Fruit fly (Drosophila melanogaster) whole organism, embryonic: ENCODE measurements around the gene Sfxn2.
A peak's percentile ranks its signal among the peaks of the same experiment; 100 is the strongest.

ENCODE experiments used
- B-H1 ChIP-seq: fragments of 200-800 bp; sonication (Bioruptor generic); IDR thresholded peaks from 3 replicates; pipeline ENCODE4 v1.3.6; 2022; ENCODE audit warnings: missing biosample characterization, missing genetic modification characterization
- BtbVII ChIP-seq: fragments of 200-800 bp; sonication (Bioruptor generic); optimal IDR thresholded peaks from 3 replicates; lab custom pipeline; 2017; ENCODE audit warnings: missing biosample characterization, mild to moderate bottlenecking, missing genetic modification characterization
- CG11504 ChIP-seq: fragments of 200-800 bp; sonication (Bioruptor generic); optimal IDR thresholded peaks from 3 replicates; lab custom pipeline; 2019; ENCODE audit warnings: missing biosample characterization, mild to moderate bottlenecking, missing genetic modification characterization, moderate library complexity
- CG11695 ChIP-seq: fragments of 200-800 bp; sonication (Bioruptor generic); IDR thresholded peaks from 3 replicates; pipeline ENCODE4 v1.3.6; 2022; ENCODE audit warnings: missing biosample characterization, missing genetic modification characterization
- CG12155 ChIP-seq: fragments of 200-800 bp; sonication (Bioruptor generic); optimal IDR thresholded peaks from 3 replicates; lab custom pipeline; 2016; ENCODE audit warnings: missing biosample characterization, missing genetic modification characterization
- CG12744 ChIP-seq: fragments of 200-800 bp; sonication (Bioruptor generic); optimal IDR thresholded peaks from 2 replicates; lab custom pipeline; 2016; ENCODE audit warnings: missing biosample characterization, missing genetic modification characterization
- CG13424 ChIP-seq: fragments of 200-800 bp; sonication (Bioruptor generic); optimal IDR thresholded peaks from 2 replicates; lab custom pipeline; 2019; ENCODE audit warnings: missing biosample characterization, mild to moderate bottlenecking, missing genetic modification characterization, moderate library complexity
- CG13894 ChIP-seq: fragments of 200-800 bp; sonication (Bioruptor generic); optimal IDR thresholded peaks from 3 replicates; lab custom pipeline; 2018; ENCODE audit warnings: missing biosample characterization, mild to moderate bottlenecking, missing genetic modification characterization, moderate library complexity
- CG15073 ChIP-seq: fragments of 200-800 bp; sonication (Bioruptor generic); optimal IDR thresholded peaks from 2 replicates; lab custom pipeline; 2016; ENCODE audit warnings: missing biosample characterization, missing genetic modification characterization
- CG18599 ChIP-seq: fragments of 200-800 bp; sonication (Bioruptor generic); optimal IDR thresholded peaks from 3 replicates; lab custom pipeline; 2017; ENCODE audit warnings: missing biosample characterization, missing genetic modification characterization, mild to moderate bottlenecking, moderate library complexity, missing genetic modification reagents
- CG18619 ChIP-seq: fragments of 200-800 bp; sonication (Bioruptor generic); optimal IDR thresholded peaks from 3 replicates; lab custom pipeline; 2017; ENCODE audit warnings: missing biosample characterization, mild to moderate bottlenecking, missing genetic modification characterization
- CG31365 ChIP-seq: fragments of 200-800 bp; sonication (Bioruptor generic); optimal IDR thresholded peaks from 2 replicates; lab custom pipeline; 2018; ENCODE audit warnings: missing biosample characterization, mild to moderate bottlenecking, missing genetic modification characterization
- CG31441 ChIP-seq: fragments of 200-800 bp; sonication (Bioruptor generic); IDR thresholded peaks from 2 replicates; pipeline ENCODE4 v1.3.6; 2022; ENCODE audit warnings: missing biosample characterization, missing genetic modification characterization
- CG34422 ChIP-seq: fragments of 200-800 bp; sonication (Bioruptor generic); IDR thresholded peaks from 3 replicates; pipeline ENCODE4 v1.3.6; 2022; ENCODE audit warnings: missing biosample characterization, missing genetic modification characterization
- CG3838 ChIP-seq: fragments of 200-800 bp; sonication (Bioruptor generic); optimal IDR thresholded peaks from 3 replicates; lab custom pipeline; 2016; ENCODE audit warnings: missing biosample characterization, missing genetic modification characterization
- CG4404 ChIP-seq: fragments of 200-800 bp; sonication (Bioruptor generic); IDR thresholded peaks from 2 replicates; pipeline ENCODE4 v1.3.6; 2022; ENCODE audit warnings: missing biosample characterization, missing genetic modification characterization
- CG4617 ChIP-seq: fragments of 200-800 bp; sonication (Bioruptor generic); optimal IDR thresholded peaks from 3 replicates; lab custom pipeline; 2016; ENCODE audit warnings: missing biosample characterization, missing genetic modification characterization, borderline replicate concordance
- CG4854 ChIP-seq: fragments of 200-800 bp; sonication (Bioruptor generic); optimal IDR thresholded peaks from 2 replicates; lab custom pipeline; 2016; ENCODE audit warnings: missing biosample characterization, missing genetic modification characterization, inconsistent platforms
- CG6854 ChIP-seq: fragments of 200-800 bp; sonication (Bioruptor generic); optimal IDR thresholded peaks from 3 replicates; lab custom pipeline; 2017; ENCODE audit warnings: missing biosample characterization, mild to moderate bottlenecking, missing genetic modification characterization
- CG8290 ChIP-seq, 3 experiments: fragments of 200-800 bp; sonication (Bioruptor generic); optimal IDR thresholded peaks; 2 replicates each; lab custom pipeline; 2016 to 2019; ENCODE audit warnings: missing biosample characterization in 3 of 3, missing genetic modification characterization in 3 of 3, mild to moderate bottlenecking in 2 of 3, moderate library complexity in 1 of 3
- CHES-1-like ChIP-seq: fragments of 200-800 bp; sonication (Bioruptor generic); optimal IDR thresholded peaks from 2 replicates; lab custom pipeline; 2016; ENCODE audit warnings: missing biosample characterization, missing genetic modification characterization
- Chrac-16 ChIP-seq: fragments of 200-800 bp; sonication (Bioruptor generic); optimal IDR thresholded peaks from 3 replicates; lab custom pipeline; 2016; ENCODE audit warnings: missing biosample characterization, missing genetic modification characterization
- Doc3 ChIP-seq: fragments of 200-800 bp; sonication (Bioruptor generic); IDR thresholded peaks from 3 replicates; pipeline ENCODE4 v1.3.6; 2022; ENCODE audit warnings: missing biosample characterization, missing genetic modification characterization; ENCODE audit not compliant: partially characterized antibody
- E2f1 ChIP-seq: fragments of 200-800 bp; sonication (Bioruptor generic); IDR thresholded peaks from 2 replicates; pipeline ENCODE4 v1.3.6; 2022; ENCODE audit warnings: missing biosample characterization, missing genetic modification characterization
- Eip74EF ChIP-seq, 2 experiments: fragments of 200-800 bp in 1 of 2; fragments of >200 bp in 1 of 2; sonication (Bioruptor generic) in 1 of 2; optimal IDR thresholded peaks; 2 replicates each; lab custom pipeline; 2017 to 2019; ENCODE audit warnings: missing biosample characterization in 2 of 2, missing genetic modification characterization in 2 of 2, mild to moderate bottlenecking in 1 of 2, moderate library complexity in 1 of 2
- HLH4C ChIP-seq: fragments of 200-800 bp; sonication (Bioruptor generic); IDR thresholded peaks from 3 replicates; pipeline ENCODE4 v1.3.6; 2022; ENCODE audit warnings: missing biosample characterization, missing genetic modification characterization; ENCODE audit not compliant: partially characterized antibody
- Hand ChIP-seq: fragments of 200-800 bp; sonication (Bioruptor generic); optimal IDR thresholded peaks from 2 replicates; lab custom pipeline; 2017; ENCODE audit warnings: mild to moderate bottlenecking, missing biosample characterization, missing genetic modification reagents, missing genetic modification characterization
- NfI ChIP-seq: fragments of 200-800 bp; sonication (Bioruptor generic); optimal IDR thresholded peaks from 3 replicates; lab custom pipeline; 2018; ENCODE audit warnings: missing biosample characterization, mild to moderate bottlenecking, missing genetic modification characterization, moderate library complexity
- Oaz ChIP-seq: fragments of 200-800 bp; sonication (Bioruptor generic); IDR thresholded peaks from 2 replicates; pipeline ENCODE4 v1.3.6; 2022; ENCODE audit warnings: missing biosample characterization, missing genetic modification characterization
- Ptx1 ChIP-seq: fragments of 200-800 bp; sonication (Bioruptor generic); IDR thresholded peaks from 2 replicates; pipeline ENCODE4 v1.3.6; 2022; ENCODE audit warnings: missing biosample characterization, missing genetic modification characterization
- Rfx ChIP-seq: fragments of 200-800 bp; sonication (Bioruptor generic); IDR thresholded peaks from 2 replicates; pipeline ENCODE4 v1.3.6; 2022; ENCODE audit warnings: missing biosample characterization, missing genetic modification characterization
- Six4 ChIP-seq: fragments of 200-800 bp; sonication (Bioruptor generic); optimal IDR thresholded peaks from 2 replicates; lab custom pipeline; 2016; ENCODE audit warnings: missing biosample characterization, missing genetic modification characterization
- Sox100B ChIP-seq: fragments of 200-800 bp; sonication (Bioruptor generic); optimal IDR thresholded peaks from 3 replicates; lab custom pipeline; 2018; ENCODE audit warnings: missing biosample characterization, mild to moderate bottlenecking, missing genetic modification characterization
- ab ChIP-seq: fragments of 200-800 bp; sonication (Bioruptor generic); optimal IDR thresholded peaks from 2 replicates; lab custom pipeline; 2016; ENCODE audit warnings: missing biosample characterization, missing genetic modification characterization
- az2 ChIP-seq: fragments of 200-800 bp; sonication (Bioruptor generic); optimal IDR thresholded peaks from 3 replicates; lab custom pipeline; 2016; ENCODE audit warnings: missing biosample characterization, missing genetic modification characterization
- cwo ChIP-seq: fragments of 200-800 bp; sonication (Bioruptor generic); optimal IDR thresholded peaks from 3 replicates; lab custom pipeline; 2017; ENCODE audit warnings: missing biosample characterization, missing genetic modification characterization, mild to moderate bottlenecking, moderate library complexity, missing genetic modification reagents
- danr ChIP-seq: fragments of 200-800 bp; sonication (Bioruptor generic); IDR thresholded peaks from 2 replicates; pipeline ENCODE4 v1.3.6; 2022; ENCODE audit warnings: missing biosample characterization, missing genetic modification characterization
- disco-r ChIP-seq: fragments of 200-800 bp; sonication (Bioruptor generic); optimal IDR thresholded peaks from 2 replicates; lab custom pipeline; 2016; ENCODE audit warnings: missing biosample characterization, missing genetic modification characterization
- fd102C ChIP-seq: fragments of 200-800 bp; sonication (Bioruptor generic); optimal IDR thresholded peaks from 2 replicates; lab custom pipeline; 2018; ENCODE audit warnings: missing biosample characterization, mild to moderate bottlenecking, missing genetic modification characterization, moderate library complexity
- gfzf ChIP-seq: fragments of 200-800 bp; sonication (Bioruptor generic); optimal IDR thresholded peaks from 2 replicates; lab custom pipeline; 2016; ENCODE audit warnings: missing biosample characterization, mild to moderate bottlenecking, missing genetic modification characterization, moderate library complexity
- grn ChIP-seq: fragments of 200-800 bp; sonication (Bioruptor generic); optimal IDR thresholded peaks from 3 replicates; lab custom pipeline; 2017; ENCODE audit warnings: missing biosample characterization, missing genetic modification characterization
- gt ChIP-seq: fragments of 200-800 bp; sonication (Bioruptor generic); IDR thresholded peaks from 2 replicates; pipeline ENCODE4 v1.3.6; 2022; ENCODE audit warnings: missing biosample characterization, missing genetic modification characterization
- hkb ChIP-seq, 2 experiments: fragments of 200-800 bp in 1 of 2; fragments of >200 bp in 1 of 2; sonication (Bioruptor generic) in 1 of 2; IDR thresholded peaks in 1 of 2; optimal IDR thresholded peaks in 1 of 2; 2 replicates each; pipeline versions ENCODE4 v1.3.6 to Lab custom; 2017 to 2022; ENCODE audit warnings: missing biosample characterization in 1 of 2, missing genetic modification characterization in 1 of 2
- hth ChIP-seq: fragments of >200 bp; optimal IDR thresholded peaks from 2 replicates; lab custom pipeline; 2017; ENCODE audit warnings: inconsistent platforms
- ind ChIP-seq: fragments of 200-800 bp; sonication (Bioruptor generic); optimal IDR thresholded peaks from 3 replicates; lab custom pipeline; 2016; ENCODE audit warnings: missing biosample characterization, missing genetic modification characterization
- mam ChIP-seq: fragments of 200-800 bp; sonication (Bioruptor generic); optimal IDR thresholded peaks from 3 replicates; lab custom pipeline; 2016; ENCODE audit warnings: missing biosample characterization, missing genetic modification characterization
- peb ChIP-seq: fragments of 200-800 bp; sonication (Bioruptor generic); IDR thresholded peaks from 2 replicates; pipeline ENCODE4 v1.3.6; 2022; ENCODE audit warnings: missing biosample characterization, missing genetic modification characterization
- shn ChIP-seq: fragments of 200-800 bp; sonication (Bioruptor generic); optimal IDR thresholded peaks from 3 replicates; lab custom pipeline; 2016; ENCODE audit warnings: missing biosample characterization, missing genetic modification characterization
- sug ChIP-seq: fragments of 200-800 bp; optimal IDR thresholded peaks from 2 replicates; lab custom pipeline; 2019; ENCODE audit warnings: missing biosample characterization, mild to moderate bottlenecking, missing genetic modification characterization, moderate library complexity
- twi ChIP-seq: fragments of 200-800 bp; optimal IDR thresholded peaks from 2 replicates; lab custom pipeline; 2019; ENCODE audit warnings: missing biosample characterization, mild to moderate bottlenecking, missing genetic modification characterization, moderate library complexity
- z ChIP-seq: fragments of 200-800 bp; sonication (Bioruptor generic); IDR thresholded peaks from 3 replicates; pipeline ENCODE4 v1.3.6; 2022; ENCODE audit warnings: missing biosample characterization, missing genetic modification characterization

The Sfxn2 gene

dm6 chr3L:19072177-19072603, 9.2 kb downstream of the Sfxn2 start (continued):
- TF ChIP-seq CG4854 (GFP tag; lab: Kevin White, UChicago) (no peak), ind (GFP tag; lab: Kevin White, UChicago) (no peak), ab (GFP tag; lab: Kevin White, UChicago) (no peak), fd102C (GFP tag; lab: Kevin White, UChicago) (no peak), twi (tag; lab: Kevin White, UChicago) (no peak), HLH4C (no peak), CHES-1-like (GFP tag; lab: Kevin White, UChicago) (no peak), cwo (GFP tag; lab: Kevin White, UChicago) (peak; percentile 93), CG12744 (no peak), sug (peak; percentile 89), CG4404 (GFP tag; lab: Robert Waterston, UW) (no peak), CG3838 (no peak), gfzf (GFP tag; lab: Kevin White, UChicago) (no peak), Eip74EF (GFP tag; optimal IDR thresholded peaks at IDR 0.05; lab: Kevin White, UChicago) (no peak), Rfx (GFP tag; lab: Robert Waterston, UW) (peak; percentile 36; the same call in 1 of the 2 replicates), mam (GFP tag; lab: Kevin White, UChicago) (no peak), Six4 (GFP tag; lab: Kevin White, UChicago) (no peak), CG6854 (GFP tag; lab: Kevin White, UChicago) (peak; percentile 31), CG18619 (GFP tag; lab: Kevin White, UChicago) (peak; percentile 0), gt (GFP tag; lab: Robert Waterston, UW) (no peak), CG34422 (GFP tag; lab: Robert Waterston, UW) (no peak), Doc3 (GFP tag; lab: Robert Waterston, UW) (no peak), az2 (GFP tag; lab: Kevin White, UChicago) (no peak), Ptx1 (GFP tag; lab: Robert Waterston, UW) (no peak), NfI (GFP tag; lab: Kevin White, UChicago) (peak; percentile 41), hkb (optimal IDR thresholded peaks at IDR 0.05; lab: Kevin White, UChicago) (no peak), hkb (GFP tag; IDR thresholded peaks at IDR 0.05; lab: Robert Waterston, UW) (no peak), CG11504 (tag; lab: Kevin White, UChicago) (no peak), Hand (GFP tag; lab: Kevin White, UChicago) (peak; percentile 8), CG12155 (no peak), CG4617 (GFP tag; lab: Kevin White, UChicago) (no peak), peb (GFP tag; lab: Robert Waterston, UW) (no peak), CG31365 (tag; lab: Kevin White, UChicago) (peak; percentile 16), CG13424 (no peak), hth (lab: Kevin White, UChicago) (no peak), B-H1 (GFP tag; lab: Robert Waterston, UW) (no peak), Chrac-16 (GFP tag; lab: Kevin White, UChicago) (no peak), CG31441 (GFP tag; lab: Robert Waterston, UW) (no peak), CG18599 (GFP tag; lab: Kevin White, UChicago) (peak; percentile 53), grn (GFP tag; lab: Kevin White, UChicago) (peak; percentile 28), z (GFP tag; lab: Robert Waterston, UW) (0 out of 3 replicates have a peak, but pooled peaks have one; percentile 6), shn (GFP tag; lab: Kevin White, UChicago) (no peak), BtbVII (peak; percentile 19), Sox100B (GFP tag; lab: Kevin White, UChicago) (no peak), Oaz (GFP tag; lab: Robert Waterston, UW) (no peak), CG13894 (peak; percentile 84), danr (GFP tag; lab: Robert Waterston, UW) (no peak), E2f1 (GFP tag; lab: Robert Waterston, UW) (no peak), CG8290 (GFP tag; optimal IDR thresholded peaks at IDR 0.05; lab: Kevin White, UChicago) (no peak), CG8290 (tag; optimal IDR thresholded peaks at IDR 0.05; lab: Kevin White, UChicago) (peak in 1 of 2 experiments; percentile 27), CG11695 (0 out of 3 replicates have a peak, but pooled peaks have one; percentile 13), disco-r (GFP tag; lab: Kevin White, UChicago) (no peak), CG15073 (no peak)
